Worm (Caenorhabditis elegans) whole organism, L1 larva: Measurements from ENCODE around the gene gtf-2F1.

Experiments
- ama-1 ChIP-seq: fragments of 150-350 bp; optimal IDR thresholded peaks from 2 replicates; lab custom pipeline; 2014
- sox-4 ChIP-seq: sonication (generic microtip); optimal IDR thresholded peaks from 2 replicates; lab custom pipeline; 2016; ENCODE audit warnings: missing genetic modification characterization, missing compliant biosample characterization
- tlp-1 ChIP-seq: fragments of 150-350 bp; optimal IDR thresholded peaks from 2 replicates; lab custom pipeline; 2014; ENCODE audit warnings: missing biosample characterization, missing genetic modification characterization

DNA sequence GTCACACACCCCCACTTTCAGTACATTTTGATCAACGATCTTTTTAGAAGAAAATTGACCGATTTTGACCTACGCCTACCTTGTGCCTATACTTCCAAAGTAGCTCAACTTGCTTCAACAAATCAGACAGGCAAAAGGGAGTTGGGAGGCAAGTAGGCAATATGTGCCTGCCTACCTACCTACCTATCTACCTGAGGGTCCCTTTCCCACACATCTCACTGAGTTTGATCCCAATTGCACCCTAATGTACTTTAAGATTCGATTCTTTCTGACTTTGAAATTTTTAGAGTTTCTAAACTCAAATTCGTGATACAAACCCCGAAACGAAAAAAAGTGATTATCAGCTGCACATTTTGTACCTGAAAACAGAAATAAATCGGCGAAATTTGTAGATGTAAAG is 33.7 kb upstream of the gtf-2F1 start:
- no peak for TF ChIP-seq sox-4
- no peak for TF ChIP-seq ama-1 (lab: Kevin White, UChicago)
- no peak for TF ChIP-seq tlp-1 (tag; lab: Kevin White, UChicago)
